Worm (Caenorhabditis elegans) whole organism, L1 larva: ENCODE measurements around the gene C14A6.12.

Experiments used
- C04F5.9 ChIP-seq: sonication (generic microtip); optimal IDR thresholded peaks from 2 replicates; lab custom pipeline; 2016; ENCODE audit warnings: missing genetic modification characterization, missing compliant biosample characterization
- C16A3.4 ChIP-seq: fragments of 150-350 bp; optimal IDR thresholded peaks from 2 replicates; lab custom pipeline; 2014; ENCODE audit warnings: missing biosample characterization, missing genetic modification characterization
- F16B12.6 ChIP-seq: fragments of 150-350 bp; optimal IDR thresholded peaks from 2 replicates; lab custom pipeline; 2014; ENCODE audit warnings: missing biosample characterization, missing genetic modification characterization
- Y116A8C.19 ChIP-seq: sonication (generic microtip); optimal IDR thresholded peaks from 2 replicates; lab custom pipeline; 2016; ENCODE audit warnings: missing compliant biosample characterization, missing genetic modification characterization, borderline replicate concordance
- aha-1 ChIP-seq: fragments of 150-350 bp; optimal IDR thresholded peaks from 2 replicates; lab custom pipeline; 2014; ENCODE audit warnings: missing biosample characterization, missing genetic modification characterization
- aly-2 ChIP-seq: fragments of 150-350 bp; optimal IDR thresholded peaks from 2 replicates; lab custom pipeline; 2014; ENCODE audit warnings: missing biosample characterization, missing genetic modification characterization
- ama-1 ChIP-seq: fragments of 150-350 bp; optimal IDR thresholded peaks from 2 replicates; lab custom pipeline; 2014
- ceh-63 ChIP-seq: fragments of 200-800 bp; sonication (Bioruptor generic); optimal IDR thresholded peaks from 2 replicates; lab custom pipeline; 2018; ENCODE audit warnings: mild to moderate bottlenecking, missing genetic modification characterization, missing compliant biosample characterization
- ceh-8 ChIP-seq: fragments of 200-800 bp; sonication (Bioruptor generic); optimal IDR thresholded peaks from 2 replicates; lab custom pipeline; 2018; ENCODE audit warnings: mild to moderate bottlenecking, missing genetic modification characterization, moderate library complexity, missing compliant biosample characterization
- ces-1 ChIP-seq: fragments of 150-350 bp; optimal IDR thresholded peaks from 2 replicates; lab custom pipeline; 2014; ENCODE audit warnings: missing biosample characterization, missing genetic modification reagents, missing genetic modification characterization
- dpl-1 ChIP-seq, 3 experiments: fragments of 150-350 bp in 2 of 3; sonication (generic microtip) in 1 of 3; optimal IDR thresholded peaks; 2 replicates each; lab custom pipeline; 2014 to 2017; ENCODE audit warnings: missing biosample characterization in 3 of 3, missing genetic modification characterization in 3 of 3, missing genetic modification reagents in 3 of 3
- efl-3 ChIP-seq: fragments of 200-800 bp; sonication (Bioruptor generic); optimal IDR thresholded peaks from 2 replicates; lab custom pipeline; 2018; ENCODE audit warnings: mild to moderate bottlenecking, missing genetic modification characterization, missing compliant biosample characterization
- egl-27 ChIP-seq, 2 experiments: fragments of 150-350 bp in 1 of 2; sonication (generic microtip); optimal IDR thresholded peaks; 3 replicates each; lab custom pipeline; 2017 to 2018; ENCODE audit warnings: missing biosample characterization in 2 of 2, missing genetic modification characterization in 2 of 2, missing genetic modification reagents in 2 of 2
- elt-3 ChIP-seq, 6 experiments: fragments of 150-350 bp in 1 of 6; sonication (generic microtip); optimal IDR thresholded peaks; 2 replicates each; lab custom pipeline; 2017 to 2018; ENCODE audit warnings: missing biosample characterization in 6 of 6, missing genetic modification characterization in 6 of 6, inconsistent platforms in 1 of 6
- ets-5 ChIP-seq: fragments of 200-800 bp; sonication (Bioruptor generic); IDR thresholded peaks from 2 replicates; pipeline ENCODE4 v1.3.6; 2022; ENCODE audit warnings: missing genetic modification characterization, missing compliant biosample characterization
- fkh-4 ChIP-seq: sonication (generic microtip); optimal IDR thresholded peaks from 2 replicates; lab custom pipeline; 2016; ENCODE audit warnings: missing compliant biosample characterization, missing genetic modification characterization, borderline replicate concordance
- hlh-4 ChIP-seq: sonication (generic microtip); optimal IDR thresholded peaks from 2 replicates; lab custom pipeline; 2016; ENCODE audit warnings: mild to moderate bottlenecking, missing genetic modification characterization, missing compliant biosample characterization
- isw-1 ChIP-seq: fragments of 200-800 bp; sonication (Bioruptor generic); IDR thresholded peaks from 2 replicates; pipeline ENCODE4 v1.3.6; 2022; ENCODE audit warnings: missing genetic modification characterization, missing compliant biosample characterization
- lin-13 ChIP-seq: fragments of 150-350 bp; optimal IDR thresholded peaks from 2 replicates; lab custom pipeline; 2014; ENCODE audit warnings: missing biosample characterization, missing genetic modification reagents, missing genetic modification characterization
- lin-15B ChIP-seq: fragments of 150-350 bp; sonication (generic microtip); optimal IDR thresholded peaks from 3 replicates; lab custom pipeline; 2014; ENCODE audit warnings: missing biosample characterization, missing genetic modification characterization
- lin-39 ChIP-seq: fragments of 150-350 bp; optimal IDR thresholded peaks from 2 replicates; lab custom pipeline; 2014; ENCODE audit warnings: missing biosample characterization, missing genetic modification reagents, missing genetic modification characterization
- lir-3 ChIP-seq: sonication (generic microtip); optimal IDR thresholded peaks from 2 replicates; lab custom pipeline; 2016; ENCODE audit warnings: mild to moderate bottlenecking, missing genetic modification characterization, moderate library complexity, missing compliant biosample characterization; ENCODE audit not compliant: poor library complexity
- nhr-11 ChIP-seq: fragments of 150-350 bp; optimal IDR thresholded peaks from 2 replicates; lab custom pipeline; 2014; ENCODE audit warnings: missing biosample characterization, missing genetic modification characterization
- nhr-12 ChIP-seq: sonication (generic microtip); optimal IDR thresholded peaks from 2 replicates; lab custom pipeline; 2017; ENCODE audit warnings: missing biosample characterization, missing genetic modification characterization
- nhr-19 ChIP-seq: fragments of 200-800 bp; sonication (Bioruptor generic); conservative IDR thresholded peaks from 2 replicates; pipeline ENCODE4 v1.3.6; 2022; ENCODE audit warnings: missing genetic modification characterization, missing compliant biosample characterization
- nhr-20 ChIP-seq: sonication (generic microtip); optimal IDR thresholded peaks from 2 replicates; lab custom pipeline; 2016; ENCODE audit warnings: mild to moderate bottlenecking, missing genetic modification characterization, missing compliant biosample characterization
- nhr-28 ChIP-seq: fragments of 150-350 bp; optimal IDR thresholded peaks from 2 replicates; lab custom pipeline; 2014; ENCODE audit warnings: missing biosample characterization, missing genetic modification characterization
- nhr-47 ChIP-seq: sonication (generic microtip); optimal IDR thresholded peaks from 2 replicates; lab custom pipeline; 2016; ENCODE audit warnings: mild to moderate bottlenecking, missing genetic modification characterization, moderate library complexity, missing compliant biosample characterization
- nhr-77 ChIP-seq: fragments of 150-350 bp; optimal IDR thresholded peaks from 2 replicates; lab custom pipeline; 2014; ENCODE audit warnings: missing biosample characterization, missing genetic modification characterization
- nhr-84 ChIP-seq: sonication (generic microtip); optimal IDR thresholded peaks from 2 replicates; lab custom pipeline; 2017; ENCODE audit warnings: missing biosample characterization, missing genetic modification characterization
- nhr-85 ChIP-seq: sonication (generic microtip); peaks from one replicate; lab custom pipeline; 2016; ENCODE audit warnings: missing genetic modification characterization, inconsistent platforms, missing compliant biosample characterization
- nhr-90 ChIP-seq: sonication (generic microtip); optimal IDR thresholded peaks from 2 replicates; lab custom pipeline; 2016; ENCODE audit warnings: mild to moderate bottlenecking, missing genetic modification characterization, missing compliant biosample characterization; ENCODE audit not compliant: poor library complexity
- skn-1 ChIP-seq: fragments of 150-350 bp; optimal IDR thresholded peaks from 2 replicates; lab custom pipeline; 2014; ENCODE audit warnings: missing biosample characterization, missing genetic modification characterization
- snpc-4 ChIP-seq: fragments of 150-350 bp; optimal IDR thresholded peaks from 2 replicates; lab custom pipeline; 2014; ENCODE audit warnings: missing biosample characterization, missing genetic modification characterization
- snu-23 ChIP-seq: sonication (generic microtip); optimal IDR thresholded peaks from 2 replicates; lab custom pipeline; 2016; ENCODE audit warnings: missing genetic modification characterization, missing compliant biosample characterization
- sptf-1 ChIP-seq: fragments of 150-350 bp; optimal IDR thresholded peaks from 2 replicates; lab custom pipeline; 2014; ENCODE audit warnings: missing biosample characterization, missing genetic modification characterization
- swsn-7 ChIP-seq: sonication (generic microtip); optimal IDR thresholded peaks from 2 replicates; lab custom pipeline; 2016; ENCODE audit warnings: missing genetic modification characterization, missing compliant biosample characterization
- tbx-2 ChIP-seq: sonication (generic microtip); optimal IDR thresholded peaks from 2 replicates; lab custom pipeline; 2016; ENCODE audit warnings: missing genetic modification characterization, missing compliant biosample characterization
- zag-1 ChIP-seq: fragments of 150-350 bp; optimal IDR thresholded peaks from 2 replicates; lab custom pipeline; 2014; ENCODE audit warnings: missing biosample characterization, missing genetic modification characterization
- zip-4 ChIP-seq: fragments of 200-800 bp; sonication (Bioruptor generic); optimal IDR thresholded peaks from 2 replicates; lab custom pipeline; 2018; ENCODE audit warnings: mild to moderate bottlenecking, missing genetic modification characterization, moderate library complexity, missing compliant biosample characterization
- ztf-11 ChIP-seq, 2 experiments: sonication (generic microtip); optimal IDR thresholded peaks; 2 replicates each; lab custom pipeline; 2016 to 2017; ENCODE audit warnings: missing genetic modification characterization in 2 of 2, missing biosample characterization in 1 of 2, missing compliant biosample characterization in 1 of 2
- ztf-4 ChIP-seq: fragments of 150-350 bp; optimal IDR thresholded peaks from 2 replicates; lab custom pipeline; 2014; ENCODE audit warnings: missing biosample characterization, missing genetic modification characterization

The C14A6.12 gene

ce11 chrV:18189181-18189580, 26.7 kb upstream of the C14A6.12 start, which contains the start of gene clec-246:
clec-246 (plus strand) TSS chrV:18189481.
- no peak for TF ChIP-seq ceh-8 (GFP tag; lab: Kevin White, UChicago)

- no peak for TF ChIP-seq nhr-84 (tag; lab: Kevin White, UChicago)
- peak; percentile 60 for TF ChIP-seq nhr-85 (tag; lab: Kevin White, UChicago)
Measured at ce11 chrV:18188328-18188727, 25.9 kb upstream of the C14A6.12 start, which contains the start of gene clec-245. clec-245 (minus strand) TSS chrV:18188428.

ce11 chrV:18184910-18185309, 22.4 kb upstream of the C14A6.12 start, which contains the start of gene C31G12.3:
C31G12.3 (plus strand) TSS chrV:18185210.
- TF ChIP-seq aha-1 (tag; lab: Kevin White, UChicago): no peak
- no peak for TF ChIP-seq ces-1 (GFP tag; lab: Kevin White, UChicago)
- TF ChIP-seq ztf-4 (tag; lab: Kevin White, UChicago): no peak
- TF ChIP-seq egl-27 (tag; optimal IDR thresholded peaks at IDR 0.05; lab: Kevin White, UChicago): no peak
- no peak for TF ChIP-seq nhr-90 (tag; lab: Kevin White, UChicago)
- no peak for TF ChIP-seq ceh-63 (GFP tag; lab: Kevin White, UChicago)
- TF ChIP-seq nhr-77 (tag; lab: Kevin White, UChicago): no peak
- TF ChIP-seq Y116A8C.19: no peak
- no peak for TF ChIP-seq swsn-7 (tag; lab: Kevin White, UChicago)
- no peak for TF ChIP-seq hlh-4 (tag; lab: Kevin White, UChicago)
- no peak for TF ChIP-seq sptf-1 (tag; lab: Kevin White, UChicago)
- no peak for TF ChIP-seq dpl-1 (GFP tag; optimal IDR thresholded peaks at IDR 0.05; lab: Kevin White, UChicago)
- no peak for TF ChIP-seq fkh-4 (tag; lab: Kevin White, UChicago)
- TF ChIP-seq, all 84 proteins: peak for 0

DNA sequence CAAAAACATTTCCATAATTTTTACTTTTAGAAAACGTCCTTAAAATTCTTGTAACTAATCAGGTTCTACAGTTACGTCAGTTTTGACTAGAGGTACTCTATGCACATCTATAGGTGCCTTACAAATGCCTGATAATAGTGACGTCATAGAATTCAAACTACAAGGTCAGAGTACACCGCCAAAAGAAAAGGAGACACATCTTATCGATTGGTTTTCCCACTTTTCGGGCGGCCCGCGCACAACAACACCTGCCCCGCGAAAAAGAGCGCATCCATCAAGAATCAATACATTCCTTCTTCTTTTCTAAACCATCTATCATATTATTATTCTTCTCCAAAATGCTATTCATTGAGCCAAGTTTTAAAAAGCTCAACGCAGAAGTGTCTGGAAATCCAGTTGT, 17.2 kb upstream of the C14A6.12 start, which contains the start of gene C31G12.1:
Gene C31G12.1 (plus strand): TSS at position 301 of the 400 bp plus-strand sequence.
- TF ChIP-seq snpc-4: no peak
- no peak for TF ChIP-seq lir-3 (tag; lab: Kevin White, UChicago)
- TF ChIP-seq nhr-20 (tag; lab: Kevin White, UChicago): no peak
- TF ChIP-seq nhr-11: no peak
- TF ChIP-seq swsn-7 (tag; lab: Kevin White, UChicago): no peak
- no peak for TF ChIP-seq isw-1 (GFP tag; lab: Robert Waterston, UW)
- no peak for TF ChIP-seq snu-23 (GFP tag; lab: Kevin White, UChicago)
- TF ChIP-seq lin-39 (tag; lab: Kevin White, UChicago): no peak
- TF ChIP-seq nhr-47 (tag; lab: Kevin White, UChicago): no peak
- no peak for TF ChIP-seq ces-1 (GFP tag; lab: Kevin White, UChicago)
- TF ChIP-seq lin-13 (GFP tag; lab: Kevin White, UChicago): no peak
- no peak for TF ChIP-seq ama-1 (lab: Kevin White, UChicago)
- no peak for TF ChIP-seq lin-15B (tag; lab: Kevin White, UChicago)
- no peak for TF ChIP-seq efl-3 (GFP tag; lab: Kevin White, UChicago)
- no peak for TF ChIP-seq tbx-2 (tag; lab: Kevin White, UChicago)
- no peak for TF ChIP-seq egl-27 (tag; optimal IDR thresholded peaks at IDR 0.05; lab: Kevin White, UChicago)
- no peak for TF ChIP-seq skn-1

ce11 chrV:18178659-18179058, 16.2 kb upstream of the C14A6.12 start, which contains the start of gene C31G12.4:
C31G12.4 (minus strand) TSS chrV:18178759.
- TF ChIP-seq nhr-12 (tag; lab: Kevin White, UChicago): no peak
- no peak for TF ChIP-seq aha-1 (tag; lab: Kevin White, UChicago)
- TF ChIP-seq zag-1 (tag; lab: Kevin White, UChicago): no peak
- TF ChIP-seq nhr-19 (GFP tag; lab: Robert Waterston, UW): no peak
- TF ChIP-seq elt-3 (tag; optimal IDR thresholded peaks at IDR 0.05; lab: Kevin White, UChicago): no peak
- TF ChIP-seq F16B12.6 (tag; lab: Kevin White, UChicago): no peak
- no peak for TF ChIP-seq nhr-77 (tag; lab: Kevin White, UChicago)
- TF ChIP-seq sptf-1 (tag; lab: Kevin White, UChicago): no peak
- no peak for TF ChIP-seq aly-2
- TF ChIP-seq egl-27 (tag; optimal IDR thresholded peaks at IDR 0.05; lab: Kevin White, UChicago): no peak
- TF ChIP-seq zip-4 (GFP tag; lab: Kevin White, UChicago): no peak
- no peak for TF ChIP-seq C04F5.9 (tag; lab: Kevin White, UChicago)
- no peak for TF ChIP-seq nhr-84 (tag; lab: Kevin White, UChicago)
- TF ChIP-seq C16A3.4 (tag; lab: Kevin White, UChicago): no peak
- TF ChIP-seq nhr-28 (tag; lab: Kevin White, UChicago): no peak
- TF ChIP-seq ztf-11 (tag; optimal IDR thresholded peaks at IDR 0.05; lab: Kevin White, UChicago): no peak
- TF ChIP-seq ets-5 (GFP tag; lab: Robert Waterston, UW): no peak
- TF ChIP-seq isw-1 (GFP tag; lab: Robert Waterston, UW): no peak
